Worm (Caenorhabditis elegans): ENCODE measurements around the gene F28H7.8.

F28H7.8 gene

DNA sequence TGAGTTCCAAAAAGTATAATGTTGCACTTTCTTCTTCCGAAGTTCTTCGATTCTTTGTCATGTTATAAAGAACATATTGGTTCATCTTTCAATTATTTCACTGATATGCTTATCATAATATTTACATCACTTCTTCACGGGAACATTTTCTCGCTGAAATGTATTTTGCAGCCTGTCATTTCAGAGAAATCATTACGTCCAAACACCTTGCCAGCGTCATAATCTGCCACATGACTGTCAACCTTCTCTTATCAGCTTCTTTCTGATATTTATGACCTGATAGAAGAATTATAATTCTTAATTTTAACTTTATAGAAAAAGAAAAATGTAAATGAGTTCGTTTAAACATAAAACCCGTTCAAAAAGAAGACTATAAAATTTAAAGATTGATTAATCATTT is 43.3 kb downstream of the F28H7.8 start (continued):
- TF ChIP-seq nhr-6 (tag; optimal IDR thresholded peaks at IDR 0.05) (no peak), nhr-42 (GFP tag; IDR thresholded peaks at IDR 0.05) (no peak), pqm-1 (tag; optimal IDR thresholded peaks at IDR 0.05) (peak; percentile 67), F10B5.3 (tag; optimal IDR thresholded peaks at IDR 0.05) (no peak), hmg-1.1 (GFP tag; IDR thresholded peaks at IDR 0.05) (no peak), hlh-11 (tag; optimal IDR thresholded peaks at IDR 0.05) (peak; percentile 95), skn-1 (tag; optimal IDR thresholded peaks at IDR 0.05) (no peak), nhr-28 (tag; optimal IDR thresholded peaks at IDR 0.05) (peak; percentile 82), lin-1 (GFP tag; IDR thresholded peaks at IDR 0.05) (peak; percentile 90), zip-11 (GFP tag; IDR thresholded peaks at IDR 0.05) (no peak), ceh-62 (tag; optimal IDR thresholded peaks at IDR 0.05) (no peak), ztf-7 (tag; optimal IDR thresholded peaks at IDR 0.05) (no peak), snpc-1.2 (GFP tag; IDR thresholded peaks at IDR 0.05) (no peak), duxl-1 (tag; optimal IDR thresholded peaks at IDR 0.05; ENCODE audit: poor library complexity) (no peak), nhr-102 (tag; optimal IDR thresholded peaks at IDR 0.05) (peak; percentile 88), gei-8 (GFP tag; optimal IDR thresholded peaks at IDR 0.05) (no peak), lir-3 (tag; optimal IDR thresholded peaks at IDR 0.05) (no peak), nhr-77 (tag; optimal IDR thresholded peaks at IDR 0.05) (peak; percentile 70), fos-1 (tag; optimal IDR thresholded peaks at IDR 0.05) (no peak), ces-1 (GFP tag; optimal IDR thresholded peaks at IDR 0.05) (no peak), mdt-29 (GFP tag; IDR thresholded peaks at IDR 0.05) (0 out of 2 replicates have a peak, but pooled peaks have one; percentile 31), F37D6.2 (tag; optimal IDR thresholded peaks at IDR 0.05) (no peak), zip-2 (tag; optimal IDR thresholded peaks at IDR 0.05) (no peak), ztf-11 (tag; optimal IDR thresholded peaks at IDR 0.05) (no peak), nhr-48 (tag; optimal IDR thresholded peaks at IDR 0.05) (peak; percentile 83), vab-7 (GFP tag; IDR thresholded peaks at IDR 0.05) (no peak), daf-8 (GFP tag; IDR thresholded peaks at IDR 0.05) (no peak), dmd-9 (GFP tag; IDR thresholded peaks at IDR 0.05) (no peak), snpc-4 (tag; optimal IDR thresholded peaks at IDR 0.05) (no peak), nhr-237 (tag; optimal IDR thresholded peaks at IDR 0.05) (no peak), attf-4 (tag; optimal IDR thresholded peaks at IDR 0.05) (no peak), ceh-20 (GFP tag; IDR thresholded peaks at IDR 0.05) (peak; percentile 69; the same call in 1 of the 2 replicates), lsy-2 (tag; optimal IDR thresholded peaks at IDR 0.05) (no peak), mxl-3 (GFP tag; optimal IDR thresholded peaks at IDR 0.05) (no peak), lim-7 (GFP tag; IDR thresholded peaks at IDR 0.05) (no peak), ceh-28 (tag; optimal IDR thresholded peaks at IDR 0.05) (no peak), ctbp-1 (GFP tag; IDR thresholded peaks at IDR 0.05) (no peak), unc-62 (GFP tag; optimal IDR thresholded peaks at IDR 0.05 in 1 of 2) (no peak), unc-62 (tag; optimal IDR thresholded peaks at IDR 0.05) (no peak), egl-43 (GFP tag; IDR thresholded peaks at IDR 0.05) (no peak), dmd-6 (GFP tag; IDR thresholded peaks at IDR 0.05) (peak; percentile 99), F49E8.2 (tag; optimal IDR thresholded peaks at IDR 0.05; ENCODE audit: borderline replicate concordance) (no peak), hlh-30 (tag; optimal IDR thresholded peaks at IDR 0.05; ENCODE audit: insufficient read depth) (peak; percentile 61), ZK337.2 (GFP tag; IDR thresholded peaks at IDR 0.05) (no peak), F44E2.7 (GFP tag; IDR thresholded peaks at IDR 0.05) (no peak), mes-2 (tag; optimal IDR thresholded peaks at IDR 0.05; ENCODE audit: poor library complexity, severe bottlenecking) (no peak)
